Worm (Caenorhabditis elegans) whole organism, L1 larva: ENCODE data around the gene ttll-4.

Experiments used
- C04F5.9 ChIP-seq: sonication (generic microtip); optimal IDR thresholded peaks from 2 replicates; lab custom pipeline; 2016; ENCODE audit warnings: missing genetic modification characterization, missing compliant biosample characterization
- C16A3.4 ChIP-seq: fragments of 150-350 bp; optimal IDR thresholded peaks from 2 replicates; lab custom pipeline; 2014; ENCODE audit warnings: missing biosample characterization, missing genetic modification characterization
- C34B4.2 ChIP-seq: sonication (generic microtip); optimal IDR thresholded peaks from 2 replicates; lab custom pipeline; 2017; ENCODE audit warnings: mild to moderate bottlenecking, missing genetic modification characterization, missing compliant biosample characterization
- aly-2 ChIP-seq: fragments of 150-350 bp; optimal IDR thresholded peaks from 2 replicates; lab custom pipeline; 2014; ENCODE audit warnings: missing biosample characterization, missing genetic modification characterization
- ama-1 ChIP-seq: fragments of 150-350 bp; optimal IDR thresholded peaks from 2 replicates; lab custom pipeline; 2014
- blmp-1 ChIP-seq: fragments of 150-350 bp; optimal IDR thresholded peaks from 2 replicates; lab custom pipeline; 2014; ENCODE audit warnings: missing biosample characterization, missing genetic modification characterization
- ceh-63 ChIP-seq: fragments of 200-800 bp; sonication (Bioruptor generic); optimal IDR thresholded peaks from 2 replicates; lab custom pipeline; 2018; ENCODE audit warnings: mild to moderate bottlenecking, missing genetic modification characterization, missing compliant biosample characterization
- ceh-8 ChIP-seq: fragments of 200-800 bp; sonication (Bioruptor generic); optimal IDR thresholded peaks from 2 replicates; lab custom pipeline; 2018; ENCODE audit warnings: mild to moderate bottlenecking, missing genetic modification characterization, moderate library complexity, missing compliant biosample characterization
- ceh-82 ChIP-seq, 3 experiments: fragments of 150-350 bp in 1 of 3; sonication (generic microtip) in 2 of 3; optimal IDR thresholded peaks; 2 replicates each; lab custom pipeline; 2014 to 2017; ENCODE audit warnings: missing biosample characterization in 3 of 3, missing genetic modification characterization in 3 of 3
- ceh-88 ChIP-seq: fragments of 200-800 bp; sonication (Bioruptor generic); IDR thresholded peaks from 2 replicates; pipeline ENCODE4 v1.3.6; 2022; ENCODE audit warnings: missing genetic modification characterization, missing compliant biosample characterization
- ces-1 ChIP-seq: fragments of 150-350 bp; optimal IDR thresholded peaks from 2 replicates; lab custom pipeline; 2014; ENCODE audit warnings: missing biosample characterization, missing genetic modification reagents, missing genetic modification characterization
- efl-1 ChIP-seq, 4 experiments: fragments of 150-350 bp; optimal IDR thresholded peaks in 3 of 4; peaks in 1 of 4; 1 replicate in 1 of 4; 2 replicates in 3 of 4; lab custom pipeline; 2014; ENCODE audit warnings: missing biosample characterization in 2 of 4, missing genetic modification characterization in 2 of 4, missing genetic modification reagents in 2 of 4
- efl-3 ChIP-seq: fragments of 200-800 bp; sonication (Bioruptor generic); optimal IDR thresholded peaks from 2 replicates; lab custom pipeline; 2018; ENCODE audit warnings: mild to moderate bottlenecking, missing genetic modification characterization, missing compliant biosample characterization
- egl-13 ChIP-seq: sonication (generic microtip); optimal IDR thresholded peaks from 2 replicates; lab custom pipeline; 2016; ENCODE audit warnings: missing genotype, missing genetic modification reagents, missing genetic modification characterization, missing compliant biosample characterization
- egl-27 ChIP-seq, 2 experiments: fragments of 150-350 bp in 1 of 2; sonication (generic microtip); optimal IDR thresholded peaks; 3 replicates each; lab custom pipeline; 2017 to 2018; ENCODE audit warnings: missing biosample characterization in 2 of 2, missing genetic modification characterization in 2 of 2, missing genetic modification reagents in 2 of 2
- elt-2 ChIP-seq: sonication (generic microtip); optimal IDR thresholded peaks from 2 replicates; lab custom pipeline; 2016; ENCODE audit warnings: missing genetic modification characterization, mild to moderate bottlenecking, inconsistent platforms, missing compliant biosample characterization, missing genetic modification reagents
- ets-5 ChIP-seq: fragments of 200-800 bp; sonication (Bioruptor generic); IDR thresholded peaks from 2 replicates; pipeline ENCODE4 v1.3.6; 2022; ENCODE audit warnings: missing genetic modification characterization, missing compliant biosample characterization
- fkh-10 ChIP-seq: sonication (generic microtip); optimal IDR thresholded peaks from 2 replicates; lab custom pipeline; 2017; ENCODE audit warnings: missing biosample characterization, missing genetic modification reagents, missing genetic modification characterization
- fkh-4 ChIP-seq: sonication (generic microtip); optimal IDR thresholded peaks from 2 replicates; lab custom pipeline; 2016; ENCODE audit warnings: missing compliant biosample characterization, missing genetic modification characterization, borderline replicate concordance
- fos-1 ChIP-seq: fragments of 150-350 bp; optimal IDR thresholded peaks from 2 replicates; lab custom pipeline; 2014; ENCODE audit warnings: missing biosample characterization, missing genetic modification characterization
- grh-1 ChIP-seq: fragments of 200-800 bp; sonication (Bioruptor generic); IDR thresholded peaks from 2 replicates; pipeline ENCODE4 v1.3.6; 2022; ENCODE audit warnings: missing genetic modification reagents, missing genetic modification characterization, missing compliant biosample characterization
- hlh-17 ChIP-seq: fragments of 200-800 bp; sonication (Bioruptor generic); optimal IDR thresholded peaks from 2 replicates; lab custom pipeline; 2018; ENCODE audit warnings: missing genetic modification characterization, mild to moderate bottlenecking, missing compliant biosample characterization, moderate library complexity, borderline replicate concordance
- hpl-2 ChIP-seq: fragments of 150-350 bp; optimal IDR thresholded peaks from 2 replicates; lab custom pipeline; 2014; ENCODE audit warnings: missing biosample characterization, missing genetic modification reagents, missing genetic modification characterization
- lin-13 ChIP-seq: fragments of 150-350 bp; optimal IDR thresholded peaks from 2 replicates; lab custom pipeline; 2014; ENCODE audit warnings: missing biosample characterization, missing genetic modification reagents, missing genetic modification characterization
- lin-15B ChIP-seq: fragments of 150-350 bp; sonication (generic microtip); optimal IDR thresholded peaks from 3 replicates; lab custom pipeline; 2014; ENCODE audit warnings: missing biosample characterization, missing genetic modification characterization
- lin-35 ChIP-seq, 2 experiments: fragments of 150-350 bp; optimal IDR thresholded peaks; 2 replicates each; lab custom pipeline; 2014; ENCODE audit warnings: missing biosample characterization in 2 of 2, missing genetic modification characterization in 2 of 2, missing genetic modification reagents in 2 of 2
- lin-39 ChIP-seq: fragments of 150-350 bp; optimal IDR thresholded peaks from 2 replicates; lab custom pipeline; 2014; ENCODE audit warnings: missing biosample characterization, missing genetic modification reagents, missing genetic modification characterization
- lsy-2 ChIP-seq, 2 experiments: fragments of 150-350 bp; optimal IDR thresholded peaks; 2 replicates each; lab custom pipeline; 2014; ENCODE audit warnings: missing biosample characterization in 2 of 2, missing genetic modification characterization in 2 of 2
- mab-9 ChIP-seq: fragments of 200-800 bp; sonication (Bioruptor generic); IDR thresholded peaks from 2 replicates; pipeline ENCODE4 v1.3.6; 2022; ENCODE audit warnings: missing genetic modification reagents, missing genetic modification characterization, missing compliant biosample characterization
- mep-1 ChIP-seq: fragments of 150-350 bp; optimal IDR thresholded peaks from 2 replicates; lab custom pipeline; 2014; ENCODE audit warnings: missing biosample characterization, missing genetic modification characterization
- nhr-11 ChIP-seq: fragments of 150-350 bp; optimal IDR thresholded peaks from 2 replicates; lab custom pipeline; 2014; ENCODE audit warnings: missing biosample characterization, missing genetic modification characterization
- nhr-19 ChIP-seq: fragments of 200-800 bp; sonication (Bioruptor generic); conservative IDR thresholded peaks from 2 replicates; pipeline ENCODE4 v1.3.6; 2022; ENCODE audit warnings: missing genetic modification characterization, missing compliant biosample characterization
- nhr-20 ChIP-seq: sonication (generic microtip); optimal IDR thresholded peaks from 2 replicates; lab custom pipeline; 2016; ENCODE audit warnings: mild to moderate bottlenecking, missing genetic modification characterization, missing compliant biosample characterization
- nhr-237 ChIP-seq: fragments of 150-350 bp; optimal IDR thresholded peaks from 2 replicates; lab custom pipeline; 2014; ENCODE audit warnings: missing biosample characterization, missing genetic modification characterization
- nhr-28 ChIP-seq: fragments of 150-350 bp; optimal IDR thresholded peaks from 2 replicates; lab custom pipeline; 2014; ENCODE audit warnings: missing biosample characterization, missing genetic modification characterization
- nhr-77 ChIP-seq: fragments of 150-350 bp; optimal IDR thresholded peaks from 2 replicates; lab custom pipeline; 2014; ENCODE audit warnings: missing biosample characterization, missing genetic modification characterization
- nhr-85 ChIP-seq: sonication (generic microtip); peaks from one replicate; lab custom pipeline; 2016; ENCODE audit warnings: missing genetic modification characterization, inconsistent platforms, missing compliant biosample characterization
- pax-3 ChIP-seq: fragments of 200-800 bp; sonication (Bioruptor generic); optimal IDR thresholded peaks from 2 replicates; lab custom pipeline; 2018; ENCODE audit warnings: mild to moderate bottlenecking, missing genetic modification characterization, moderate library complexity, missing compliant biosample characterization
- pqm-1 ChIP-seq: sonication (generic microtip); optimal IDR thresholded peaks from 3 replicates; lab custom pipeline; 2017; ENCODE audit warnings: missing biosample characterization, missing genetic modification characterization
- rnt-1 ChIP-seq: sonication (generic microtip); optimal IDR thresholded peaks from 2 replicates; lab custom pipeline; 2016; ENCODE audit warnings: mild to moderate bottlenecking, missing genetic modification characterization, moderate library complexity, missing compliant biosample characterization
- snpc-4 ChIP-seq: fragments of 150-350 bp; optimal IDR thresholded peaks from 2 replicates; lab custom pipeline; 2014; ENCODE audit warnings: missing biosample characterization, missing genetic modification characterization
- snu-23 ChIP-seq: sonication (generic microtip); optimal IDR thresholded peaks from 2 replicates; lab custom pipeline; 2016; ENCODE audit warnings: missing genetic modification characterization, missing compliant biosample characterization
- sptf-1 ChIP-seq: fragments of 150-350 bp; optimal IDR thresholded peaks from 2 replicates; lab custom pipeline; 2014; ENCODE audit warnings: missing biosample characterization, missing genetic modification characterization
- sup-37 ChIP-seq: fragments of 200-800 bp; sonication (Bioruptor generic); optimal IDR thresholded peaks from 2 replicates; lab custom pipeline; 2018; ENCODE audit warnings: mild to moderate bottlenecking, missing genetic modification characterization, missing compliant biosample characterization
- swsn-7 ChIP-seq: sonication (generic microtip); optimal IDR thresholded peaks from 2 replicates; lab custom pipeline; 2016; ENCODE audit warnings: missing genetic modification characterization, missing compliant biosample characterization
- tlp-1 ChIP-seq: fragments of 150-350 bp; optimal IDR thresholded peaks from 2 replicates; lab custom pipeline; 2014; ENCODE audit warnings: missing biosample characterization, missing genetic modification characterization
- unc-130 ChIP-seq: fragments of 150-350 bp; optimal IDR thresholded peaks from 2 replicates; lab custom pipeline; 2017; ENCODE audit warnings: missing biosample characterization, missing genetic modification characterization, inconsistent platforms
- unc-62 ChIP-seq: fragments of 150-350 bp; optimal IDR thresholded peaks from 2 replicates; lab custom pipeline; 2014; ENCODE audit warnings: missing biosample characterization, missing genetic modification reagents, missing genetic modification characterization
- unc-86 ChIP-seq: sonication (generic microtip); optimal IDR thresholded peaks from 2 replicates; lab custom pipeline; 2016; ENCODE audit warnings: missing genetic modification characterization, missing compliant biosample characterization
- unc-98 ChIP-seq: fragments of 200-800 bp; sonication (Bioruptor generic); IDR thresholded peaks from 2 replicates; pipeline ENCODE4 v1.3.6; 2022; ENCODE audit warnings: missing genetic modification characterization, missing compliant biosample characterization
- xbp-1 ChIP-seq: sonication (generic microtip); optimal IDR thresholded peaks from 2 replicates; lab custom pipeline; 2016; ENCODE audit warnings: missing genetic modification characterization, missing compliant biosample characterization
- zag-1 ChIP-seq: fragments of 150-350 bp; optimal IDR thresholded peaks from 2 replicates; lab custom pipeline; 2014; ENCODE audit warnings: missing biosample characterization, missing genetic modification characterization
- ztf-11 ChIP-seq, 2 experiments: sonication (generic microtip); optimal IDR thresholded peaks; 2 replicates each; lab custom pipeline; 2016 to 2017; ENCODE audit warnings: missing genetic modification characterization in 2 of 2, missing biosample characterization in 1 of 2, missing compliant biosample characterization in 1 of 2

ttll-4 gene

ce11 chrIII:10096525-10096972, 27.4 kb upstream of the ttll-4 start (continued):
- TF ChIP-seq lin-15B (peak; percentile 35), nhr-11 (tag; lab: Kevin White, UChicago) (peak; percentile 87), ces-1 (GFP tag; lab: Kevin White, UChicago) (no peak), nhr-237 (peak; percentile 78), ets-5 (GFP tag; lab: Robert Waterston, UW) (no peak), sup-37 (no peak), nhr-85 (tag; lab: Kevin White, UChicago) (peak; percentile 93), ama-1 (lab: Kevin White, UChicago) (peak; percentile 53), nhr-19 (GFP tag; lab: Robert Waterston, UW) (peak; percentile 86), hpl-2 (GFP tag; lab: Kevin White, UChicago) (no peak), fos-1 (tag; lab: Kevin White, UChicago) (peak; percentile 85), pax-3 (tag; lab: Kevin White, UChicago) (peak; percentile 53), snpc-4 (tag; lab: Kevin White, UChicago) (peak; percentile 77), fkh-10 (peak; percentile 64), lin-39 (peak; percentile 71), C04F5.9 (tag; lab: Kevin White, UChicago) (no peak), rnt-1 (peak; percentile 91), ceh-82 (tag; optimal IDR thresholded peaks at IDR 0.05; lab: Kevin White, UChicago) (peak; percentile 80 to 88 (median 82)), snu-23 (GFP tag; lab: Kevin White, UChicago) (peak; percentile 95), egl-13 (tag; lab: Kevin White, UChicago) (peak; percentile 76), efl-3 (no peak), sptf-1 (tag; lab: Kevin White, UChicago) (no peak), tlp-1 (tag; lab: Kevin White, UChicago) (no peak), zag-1 (tag; lab: Kevin White, UChicago) (peak; percentile 28), ztf-11 (tag; optimal IDR thresholded peaks at IDR 0.05; lab: Kevin White, UChicago) (peak in 1 of 2 experiments; percentile 54), pqm-1 (tag; lab: Kevin White, UChicago) (no peak), nhr-77 (tag; lab: Kevin White, UChicago) (peak; percentile 90), elt-2 (tag; lab: Kevin White, UChicago) (peak; percentile 68), ceh-88 (GFP tag; lab: Robert Waterston, UW) (no peak; the same call in 1 of the 2 replicates), mab-9 (GFP tag; lab: Robert Waterston, UW) (peak; percentile 50; the same call in 1 of the 2 replicates), nhr-20 (tag; lab: Kevin White, UChicago) (peak; percentile 92), C34B4.2 (tag; lab: Kevin White, UChicago) (no peak), ceh-8 (GFP tag; lab: Kevin White, UChicago) (peak; percentile 86), lin-35 (GFP tag; optimal IDR thresholded peaks at IDR 0.05; lab: Kevin White, UChicago) (peak; percentile 80), grh-1 (peak; percentile 60), aly-2 (tag; lab: Kevin White, UChicago) (peak; percentile 78), unc-86 (peak; percentile 94), lin-13 (GFP tag; lab: Kevin White, UChicago) (peak; percentile 85), hlh-17 (GFP tag; lab: Kevin White, UChicago) (no peak), unc-98 (no peak; the same call in 1 of the 2 replicates), C16A3.4 (no peak), efl-1 (optimal IDR thresholded peaks at IDR 0.05; lab: Kevin White, UChicago) (peak; percentile 87 to 89), efl-1 (GFP tag; optimal IDR thresholded peaks at IDR 0.05 in 1 of 2; lab: Kevin White, UChicago) (peak; percentile 64 to 98), mep-1 (tag; lab: Kevin White, UChicago) (peak; percentile 83), xbp-1 (tag; lab: Kevin White, UChicago) (peak; percentile 80), ceh-63 (GFP tag; lab: Kevin White, UChicago) (no peak), nhr-28 (tag; lab: Kevin White, UChicago) (no peak), fkh-4 (tag; lab: Kevin White, UChicago) (peak; percentile 52), unc-130 (tag; lab: Kevin White, UChicago) (peak; percentile 25), lsy-2 (tag; optimal IDR thresholded peaks at IDR 0.05; lab: Kevin White, UChicago) (peak; percentile 90 to 94), blmp-1 (tag; lab: Kevin White, UChicago) (peak; percentile 66), swsn-7 (peak; percentile 93), unc-62 (GFP tag; lab: Kevin White, UChicago) (no peak), egl-27 (tag; optimal IDR thresholded peaks at IDR 0.05; lab: Kevin White, UChicago) (peak; percentile 65 to 85)
